Fruit fly (Drosophila melanogaster) Kc167 (cell line): ENCODE results near the gene CG9733.

Experiments used
- Myc ChIP-seq: fragments of >200 bp; optimal IDR thresholded peaks from 2 replicates; lab custom pipeline; 2017; ENCODE audit warnings: missing external identifiers
- Sin3A ChIP-seq: fragments of >200 bp; optimal IDR thresholded peaks from 2 replicates; lab custom pipeline; 2018; ENCODE audit warnings: missing external identifiers
- h ChIP-seq: fragments of >200 bp; optimal IDR thresholded peaks from 3 replicates; lab custom pipeline; 2018; ENCODE audit warnings: missing external identifiers
- insv ChIP-seq: fragments of >200 bp; optimal IDR thresholded peaks from 3 replicates; lab custom pipeline; 2018; ENCODE audit warnings: missing external identifiers
- psq ChIP-seq: fragments of >200 bp; optimal IDR thresholded peaks from 2 replicates; lab custom pipeline; 2017; ENCODE audit warnings: missing external identifiers
- ttk ChIP-seq: sonication (Bioruptor generic); optimal IDR thresholded peaks from 2 replicates; lab custom pipeline; 2017; ENCODE audit warnings: missing external identifiers

Gene CG9733

dm6 chr3R:30270318-30271119, 24.0 kb upstream of the CG9733 start:
- TF ChIP-seq psq (lab: Kevin White, UChicago) (no peak), Sin3A (lab: Kevin White, UChicago) (no peak), h (no peak), Myc (lab: Kevin White, UChicago) (no peak), ttk (lab: Kevin White, UChicago) (no peak), insv (lab: Kevin White, UChicago) (no peak)

- no peak for TF ChIP-seq Myc (lab: Kevin White, UChicago)
- TF ChIP-seq psq (lab: Kevin White, UChicago): no peak
- no peak for TF ChIP-seq Sin3A (lab: Kevin White, UChicago)
- no peak for TF ChIP-seq h
- no peak for TF ChIP-seq ttk (lab: Kevin White, UChicago)
- TF ChIP-seq insv (lab: Kevin White, UChicago): no peak
These were observed 22.2 kb upstream of the CG9733 start for dm6 chr3R:30268733-30269132.

- TF ChIP-seq Sin3A (lab: Kevin White, UChicago) (no peak), Myc (lab: Kevin White, UChicago) (no peak), ttk (lab: Kevin White, UChicago) (no peak), h (no peak), psq (lab: Kevin White, UChicago) (no peak), insv (lab: Kevin White, UChicago) (no peak)
These were observed 18.9 kb upstream of the CG9733 start for dm6 chr3R:30265420-30265819.

- no peak for TF ChIP-seq Sin3A (lab: Kevin White, UChicago)
- no peak for TF ChIP-seq psq (lab: Kevin White, UChicago)
- no peak for TF ChIP-seq insv (lab: Kevin White, UChicago)
- no peak for TF ChIP-seq ttk (lab: Kevin White, UChicago)
- no peak for TF ChIP-seq Myc (lab: Kevin White, UChicago)
- TF ChIP-seq h: no peak
These were observed 18.3 kb upstream of the CG9733 start for dm6 chr3R:30264671-30265282.

DNA sequence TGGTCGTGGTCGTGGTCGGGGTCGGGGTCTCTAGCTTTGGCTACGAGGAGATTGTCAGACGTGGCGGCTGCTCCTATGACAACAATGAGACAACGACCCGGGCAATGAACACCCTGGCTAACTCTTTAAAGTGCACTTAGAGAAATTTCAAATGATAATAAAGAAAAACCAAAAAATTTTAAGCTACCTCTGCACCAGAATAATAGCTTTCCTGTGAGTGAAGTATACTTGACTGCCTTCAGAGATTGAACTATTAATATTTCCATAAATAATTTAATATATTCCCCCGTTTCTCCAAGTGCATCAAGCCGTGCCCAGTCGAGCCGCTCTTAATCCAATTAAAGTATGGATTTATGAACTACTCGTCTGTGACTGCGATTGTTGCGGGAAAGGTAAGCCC, 17.2 kb upstream of the CG9733 start:
- TF ChIP-seq Myc (lab: Kevin White, UChicago) (no peak), insv (lab: Kevin White, UChicago) (no peak), h (no peak), Sin3A (lab: Kevin White, UChicago) (no peak), ttk (lab: Kevin White, UChicago) (no peak), psq (lab: Kevin White, UChicago) (no peak)

DNA sequence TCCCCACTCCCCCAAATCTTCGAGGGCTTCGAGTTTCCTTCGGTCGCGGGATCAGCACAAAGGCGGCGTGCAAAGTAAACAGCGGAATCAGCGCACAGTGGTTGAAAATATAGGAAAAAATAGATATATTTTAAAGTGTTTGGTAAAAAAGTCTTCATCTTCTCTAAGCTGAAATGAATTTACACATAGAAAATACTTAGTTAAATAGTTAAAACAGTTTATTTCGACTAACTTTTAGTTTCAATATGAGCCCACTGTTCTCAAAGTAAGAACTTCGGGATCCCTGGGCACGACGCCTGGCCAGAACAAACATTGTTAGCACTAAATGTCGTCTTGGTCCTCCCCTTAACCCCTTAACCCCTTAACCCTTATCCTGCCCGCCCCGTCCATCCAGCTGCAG, 15.3 kb upstream of the CG9733 start:
- TF ChIP-seq insv (lab: Kevin White, UChicago) (no peak), h (no peak), ttk (lab: Kevin White, UChicago) (no peak), psq (lab: Kevin White, UChicago) (no peak), Sin3A (lab: Kevin White, UChicago) (no peak), Myc (lab: Kevin White, UChicago) (no peak)

DNA sequence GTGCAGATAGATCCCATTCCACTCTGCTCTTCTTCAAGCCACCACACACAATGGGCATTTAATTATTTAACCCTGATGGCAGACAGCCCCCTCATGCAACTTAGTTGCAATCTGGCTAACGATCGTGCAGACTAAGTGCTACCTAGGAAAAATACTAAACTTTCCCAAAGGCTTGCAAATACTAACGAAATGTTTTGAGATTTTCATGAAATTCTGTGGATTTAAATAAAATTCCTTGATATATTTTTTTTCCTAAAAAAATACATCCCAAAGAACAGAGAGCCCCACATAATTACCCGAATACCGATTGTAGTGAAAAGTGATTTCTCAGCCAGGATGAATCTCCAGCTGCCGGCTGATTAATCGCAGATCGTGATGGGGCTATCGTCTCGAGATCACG, 13.1 kb upstream of the CG9733 start:
- TF ChIP-seq Myc (lab: Kevin White, UChicago): no peak
- TF ChIP-seq insv (lab: Kevin White, UChicago): no peak
- no peak for TF ChIP-seq Sin3A (lab: Kevin White, UChicago)
- TF ChIP-seq ttk (lab: Kevin White, UChicago): no peak

DNA sequence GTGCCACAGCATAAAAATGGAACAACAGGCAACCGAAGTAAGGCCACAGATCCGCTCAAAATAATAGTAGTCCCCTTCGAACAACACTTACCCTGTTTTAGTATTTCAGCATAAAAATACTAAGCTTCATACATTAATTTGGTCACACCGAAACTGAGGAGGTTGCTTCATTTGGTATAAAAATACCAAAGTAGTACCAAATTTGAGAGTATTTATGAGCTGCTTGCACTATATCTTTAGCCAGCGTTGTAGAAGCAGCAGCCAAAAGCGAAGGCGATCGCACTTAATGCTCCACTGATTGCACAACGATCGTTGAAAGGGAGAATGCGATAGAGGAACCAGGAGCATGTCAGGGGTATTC, 12.5 kb upstream of the CG9733 start:
- TF ChIP-seq psq (lab: Kevin White, UChicago): no peak

- no peak for TF ChIP-seq ttk (lab: Kevin White, UChicago)
- TF ChIP-seq h: no peak
- no peak for TF ChIP-seq insv (lab: Kevin White, UChicago)
- no peak for TF ChIP-seq psq (lab: Kevin White, UChicago)
- TF ChIP-seq Myc (lab: Kevin White, UChicago): no peak
- TF ChIP-seq Sin3A (lab: Kevin White, UChicago): no peak
These were observed 11.9 kb upstream of the CG9733 start for dm6 chr3R:30258298-30258990.

DNA sequence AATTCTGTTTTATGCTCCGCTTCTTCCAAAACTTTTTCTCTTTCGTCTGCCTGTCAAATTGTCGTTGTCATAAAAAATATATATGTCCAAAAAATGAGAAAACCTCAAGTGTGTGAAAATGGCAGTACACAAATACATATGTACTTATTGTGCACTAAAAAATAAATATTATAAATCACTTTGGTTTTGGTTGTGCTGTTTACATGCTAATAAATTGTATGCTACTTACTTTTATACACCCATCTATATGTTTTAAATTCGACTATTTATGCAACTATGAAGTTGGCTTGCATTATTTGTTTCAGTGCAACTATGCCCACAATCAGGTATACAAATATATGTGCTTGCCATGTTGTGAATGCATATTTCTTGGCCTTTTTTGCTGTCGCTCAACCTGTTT, 11.1 kb upstream of the CG9733 start:
- TF ChIP-seq h (no peak), ttk (lab: Kevin White, UChicago) (no peak), Myc (lab: Kevin White, UChicago) (no peak), Sin3A (lab: Kevin White, UChicago) (no peak), insv (lab: Kevin White, UChicago) (no peak), psq (lab: Kevin White, UChicago) (no peak)

DNA sequence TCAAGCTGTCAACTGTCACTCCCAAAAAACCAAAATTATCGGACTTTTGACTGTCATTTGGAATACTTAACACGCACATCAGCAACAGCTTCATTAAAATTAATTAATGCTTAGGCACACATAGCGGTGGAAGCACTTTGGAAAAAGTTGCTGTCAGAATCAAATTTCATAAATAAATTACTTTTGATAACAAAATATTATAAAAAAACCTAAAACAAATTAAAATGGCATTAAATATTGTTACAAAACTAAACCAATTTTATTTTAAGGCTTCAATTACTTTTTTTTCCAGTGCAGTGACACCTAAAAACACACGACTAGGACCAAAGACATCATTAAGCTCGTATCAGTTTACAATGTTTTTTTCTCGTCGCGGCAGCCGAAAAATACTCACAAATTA, 9.7 kb upstream of the CG9733 start:
- no peak for TF ChIP-seq Myc (lab: Kevin White, UChicago)
- TF ChIP-seq h: no peak
- no peak for TF ChIP-seq psq (lab: Kevin White, UChicago)
- no peak for TF ChIP-seq Sin3A (lab: Kevin White, UChicago)
- no peak for TF ChIP-seq insv (lab: Kevin White, UChicago)
- TF ChIP-seq ttk (lab: Kevin White, UChicago): no peak
